Worm (Caenorhabditis elegans) whole organism, L4 larva: ENCODE data around the gene F15A4.5.
A peak's percentile ranks its signal among the peaks of the same experiment; 100 is the strongest.

Experiments
- F26F4.8 ChIP-seq: fragments of 200-800 bp; sonication (Bioruptor generic); conservative IDR thresholded peaks from 2 replicates; pipeline ENCODE4 v1.3.6; 2022; ENCODE audit warnings: missing genetic modification characterization, missing compliant biosample characterization
- Y105C5A.15 ChIP-seq: fragments of 200-800 bp; sonication (Bioruptor generic); IDR thresholded peaks from 2 replicates; pipeline ENCODE4 v1.3.6; 2022; ENCODE audit warnings: missing genetic modification characterization, missing compliant biosample characterization
- Y75B8A.6 ChIP-seq: fragments of 200-800 bp; sonication (Bioruptor generic); IDR thresholded peaks from 2 replicates; pipeline ENCODE4 v1.3.6; 2022; ENCODE audit warnings: missing genetic modification reagents, missing genetic modification characterization, missing compliant biosample characterization
- ZK337.2 ChIP-seq: fragments of 200-800 bp; sonication (Bioruptor generic); IDR thresholded peaks from 2 replicates; pipeline ENCODE4 v1.3.6; 2022; ENCODE audit warnings: missing genetic modification reagents, missing genetic modification characterization, missing compliant biosample characterization
- aha-1 ChIP-seq: fragments of 150-350 bp; peaks from one replicate; lab custom pipeline; 2014; ENCODE audit warnings: missing biosample characterization, missing genetic modification characterization
- ceh-20 ChIP-seq: fragments of 200-800 bp; sonication (Bioruptor generic); IDR thresholded peaks from 2 replicates; pipeline ENCODE4 v1.3.6; 2022; ENCODE audit warnings: missing genetic modification reagents, missing genetic modification characterization, missing compliant biosample characterization
- ceh-62 ChIP-seq: sonication (generic microtip); optimal IDR thresholded peaks from 2 replicates; lab custom pipeline; 2017; ENCODE audit warnings: missing biosample characterization, missing genetic modification characterization
- ceh-82 ChIP-seq: sonication (generic microtip); optimal IDR thresholded peaks from 2 replicates; lab custom pipeline; 2017; ENCODE audit warnings: missing biosample characterization, missing genetic modification characterization
- ces-1 ChIP-seq: fragments of 150-350 bp; sonication (generic microtip); optimal IDR thresholded peaks from 4 replicates; lab custom pipeline; 2014; ENCODE audit warnings: missing biosample characterization, missing genetic modification reagents, missing genetic modification characterization
- cey-2 ChIP-seq: sonication (generic microtip); optimal IDR thresholded peaks from 3 replicates; lab custom pipeline; 2017; ENCODE audit warnings: missing genetic modification characterization, mild to moderate bottlenecking, missing compliant biosample characterization, antibody characterized with exemption, borderline replicate concordance; ENCODE audit not compliant: insufficient read depth
- daf-16 ChIP-seq, 3 experiments: sonication (generic microtip); optimal IDR thresholded peaks; 2 replicates each; lab custom pipeline; 2016 to 2017; ENCODE audit warnings: missing genetic modification characterization in 3 of 3, missing genetic modification reagents in 3 of 3, mild to moderate bottlenecking in 2 of 3, missing compliant biosample characterization in 2 of 3, missing biosample characterization in 1 of 3, moderate library complexity in 1 of 3
- dmd-9 ChIP-seq: fragments of 200-800 bp; sonication (Bioruptor generic); IDR thresholded peaks from 2 replicates; pipeline ENCODE4 v1.3.6; 2022; ENCODE audit warnings: missing genetic modification reagents, missing genetic modification characterization, missing compliant biosample characterization
- dpl-1 ChIP-seq: fragments of 150-350 bp; optimal IDR thresholded peaks from 2 replicates; lab custom pipeline; 2014; ENCODE audit warnings: missing biosample characterization, missing genetic modification reagents, missing genetic modification characterization
- dve-1 ChIP-seq: sonication (generic microtip); optimal IDR thresholded peaks from 2 replicates; lab custom pipeline; 2017; ENCODE audit warnings: antibody characterized with exemption, mild to moderate bottlenecking, missing genetic modification characterization, missing compliant biosample characterization; ENCODE audit not compliant: insufficient read depth
- egl-27 ChIP-seq: sonication (generic microtip); optimal IDR thresholded peaks from 3 replicates; lab custom pipeline; 2017; ENCODE audit warnings: missing biosample characterization, missing genetic modification reagents, missing genetic modification characterization
- fos-1 ChIP-seq: fragments of 150-350 bp; optimal IDR thresholded peaks from 2 replicates; lab custom pipeline; 2014; ENCODE audit warnings: missing biosample characterization, missing genetic modification characterization
- gei-8 ChIP-seq: fragments of 200-800 bp; sonication (Bioruptor generic); optimal IDR thresholded peaks from 2 replicates; lab custom pipeline; 2018; ENCODE audit warnings: mild to moderate bottlenecking, missing genetic modification characterization, missing compliant biosample characterization
- lim-7 ChIP-seq: fragments of 200-800 bp; sonication (Bioruptor generic); IDR thresholded peaks from 2 replicates; pipeline ENCODE4 v1.3.6; 2022; ENCODE audit warnings: missing genetic modification characterization, missing compliant biosample characterization
- lin-29 ChIP-seq: fragments of 200-800 bp; sonication (Bioruptor generic); IDR thresholded peaks from 2 replicates; pipeline ENCODE4 v1.3.6; 2022; ENCODE audit warnings: missing genetic modification reagents, missing genetic modification characterization, missing compliant biosample characterization
- madf-5 ChIP-seq, 2 experiments: fragments of 200-800 bp; sonication (Bioruptor generic); IDR thresholded peaks; 2 replicates each; pipeline ENCODE4 v1.3.6; 2022; ENCODE audit warnings: missing compliant biosample characterization in 2 of 2, missing genetic modification characterization in 2 of 2
- nhr-10 ChIP-seq: fragments of 150-350 bp; optimal IDR thresholded peaks from 2 replicates; lab custom pipeline; 2014; ENCODE audit warnings: missing biosample characterization, missing genetic modification characterization
- nhr-11 ChIP-seq: fragments of 150-350 bp; optimal IDR thresholded peaks from 2 replicates; lab custom pipeline; 2014; ENCODE audit warnings: missing biosample characterization, missing genetic modification characterization
- nhr-28 ChIP-seq: fragments of 150-350 bp; optimal IDR thresholded peaks from 2 replicates; lab custom pipeline; 2014; ENCODE audit warnings: missing biosample characterization, missing genetic modification characterization
- nhr-41 ChIP-seq: fragments of 200-800 bp; sonication (Bioruptor generic); IDR thresholded peaks from 2 replicates; pipeline ENCODE4 v1.3.6; 2022; ENCODE audit warnings: missing genetic modification reagents, missing genetic modification characterization, missing compliant biosample characterization
- nhr-6 ChIP-seq: fragments of 150-350 bp; optimal IDR thresholded peaks from 2 replicates; lab custom pipeline; 2014; ENCODE audit warnings: missing biosample characterization, missing genetic modification characterization
- pha-4 ChIP-seq, 2 experiments: fragments of 150-350 bp in 1 of 2; fragments of 200-800 bp in 1 of 2; sonication (Bioruptor generic) in 1 of 2; IDR thresholded peaks in 1 of 2; optimal IDR thresholded peaks in 1 of 2; 2 replicates each; pipeline versions ENCODE4 v1.3.6 to Lab custom; 2014 to 2022; ENCODE audit warnings: missing genetic modification characterization in 2 of 2, missing genetic modification reagents in 2 of 2, missing biosample characterization in 1 of 2, missing compliant biosample characterization in 1 of 2
- rbr-2 ChIP-seq: sonication (generic microtip); optimal IDR thresholded peaks from 2 replicates; lab custom pipeline; 2016; ENCODE audit warnings: missing genotype, missing genetic modification characterization, missing compliant biosample characterization
- set-16 ChIP-seq: fragments of 200-800 bp; sonication (Bioruptor generic); IDR thresholded peaks from 2 replicates; pipeline ENCODE4 v1.3.6; 2022; ENCODE audit warnings: missing genetic modification reagents, missing genetic modification characterization, missing compliant biosample characterization
- spr-3 ChIP-seq: fragments of 200-800 bp; sonication (Bioruptor generic); optimal IDR thresholded peaks from 2 replicates; lab custom pipeline; 2018; ENCODE audit warnings: mild to moderate bottlenecking, missing genetic modification characterization, missing compliant biosample characterization
- unc-130 ChIP-seq: sonication (generic microtip); optimal IDR thresholded peaks from 2 replicates; lab custom pipeline; 2016; ENCODE audit warnings: missing genetic modification reagents, missing genetic modification characterization, missing compliant biosample characterization
- unc-39 ChIP-seq: sonication (generic microtip); optimal IDR thresholded peaks from 2 replicates; lab custom pipeline; 2017; ENCODE audit warnings: missing biosample characterization, missing genetic modification characterization
- unc-62 ChIP-seq, 3 experiments: fragments of 150-350 bp in 1 of 3; sonication (generic microtip); optimal IDR thresholded peaks in 2 of 3; peaks in 1 of 3; 1 replicate in 1 of 3; 2 replicates in 2 of 3; lab custom pipeline; 2014 to 2017; ENCODE audit warnings: missing biosample characterization in 3 of 3, missing genetic modification characterization in 3 of 3, missing genetic modification reagents in 3 of 3, missing genotype in 1 of 3
- vab-7 ChIP-seq: fragments of 200-800 bp; sonication (Bioruptor generic); IDR thresholded peaks from 2 replicates; pipeline ENCODE4 v1.3.6; 2022; ENCODE audit warnings: missing genetic modification reagents, missing genetic modification characterization, missing compliant biosample characterization
- zag-1 ChIP-seq: fragments of 150-350 bp; optimal IDR thresholded peaks from 2 replicates; lab custom pipeline; 2014; ENCODE audit warnings: missing biosample characterization, missing genetic modification characterization
- zfp-3 ChIP-seq: fragments of 200-800 bp; sonication (Bioruptor generic); conservative IDR thresholded peaks from 2 replicates; pipeline ENCODE4 v1.3.6; 2022; ENCODE audit warnings: missing genetic modification reagents, missing genetic modification characterization, missing compliant biosample characterization
- ztf-7 ChIP-seq: fragments of 150-350 bp; optimal IDR thresholded peaks from 2 replicates; lab custom pipeline; 2014; ENCODE audit warnings: missing biosample characterization, missing genetic modification characterization

F15A4.5 gene

ce11 chrII:12494556-12495131 lies 23.6 kb upstream of the F15A4.5 start, which contains the start of gene col-85 (continued):
- peak; percentile 81 for TF ChIP-seq spr-3
- peak; percentile 90; the same call in 1 of the 2 replicates for TF ChIP-seq Y105C5A.15
- TF ChIP-seq zfp-3: peak; percentile 73
- TF ChIP-seq nhr-41 (GFP tag; lab: Robert Waterston, UW): peak; percentile 94
- peak; percentile 92 for TF ChIP-seq F26F4.8
- no peak for TF ChIP-seq zag-1
- TF ChIP-seq pha-4 (GFP tag; IDR thresholded peaks at IDR 0.05; lab: Robert Waterston, UW): peak; percentile 95
- no peak for TF ChIP-seq pha-4 (tag; optimal IDR thresholded peaks at IDR 0.05; lab: Kevin White, UChicago)
- TF ChIP-seq cey-2 (tag; lab: Kevin White, UChicago): no peak
- peak; percentile 59 for TF ChIP-seq dpl-1 (GFP tag; lab: Kevin White, UChicago)
- TF ChIP-seq lin-29 (GFP tag; lab: Robert Waterston, UW): peak; percentile 75
- TF ChIP-seq nhr-6 (tag; lab: Kevin White, UChicago): peak; percentile 48
- TF ChIP-seq ZK337.2 (GFP tag; lab: Robert Waterston, UW): peak; percentile 93
- TF ChIP-seq daf-16 (GFP tag; optimal IDR thresholded peaks at IDR 0.05; lab: Kevin White, UChicago): peak; percentile 14 to 86
- peak; percentile 57 for TF ChIP-seq daf-16 (tag; optimal IDR thresholded peaks at IDR 0.05; lab: Kevin White, UChicago)
- TF ChIP-seq nhr-28 (tag; lab: Kevin White, UChicago): peak; percentile 48
- peak in 1 of 2 experiments; percentile 79 for TF ChIP-seq unc-62 (GFP tag; optimal IDR thresholded peaks at IDR 0.05 in 1 of 2; lab: Kevin White, UChicago)
- TF ChIP-seq unc-62 (tag; optimal IDR thresholded peaks at IDR 0.05; lab: Kevin White, UChicago): no peak
- TF ChIP-seq aha-1 (tag; lab: Kevin White, UChicago): peak; percentile 94
- TF ChIP-seq rbr-2 (tag; lab: Kevin White, UChicago): peak; percentile 87
- no peak for TF ChIP-seq ceh-82 (tag; lab: Kevin White, UChicago)
- peak; percentile 73; the same call in 1 of the 2 replicates for TF ChIP-seq Y75B8A.6 (GFP tag; lab: Robert Waterston, UW)
- no peak for TF ChIP-seq ceh-62 (tag; lab: Kevin White, UChicago)
- TF ChIP-seq, all 104 proteins: peak for 71

- TF ChIP-seq set-16 (GFP tag; lab: Robert Waterston, UW) (peak; percentile 98), Y105C5A.15 (no peak), pha-4 (GFP tag; IDR thresholded peaks at IDR 0.05; lab: Robert Waterston, UW) (0 out of 2 replicates have a peak, but pooled peaks have one; percentile 49), pha-4 (tag; optimal IDR thresholded peaks at IDR 0.05; lab: Kevin White, UChicago) (no peak), lim-7 (no peak), ztf-7 (tag; lab: Kevin White, UChicago) (no peak), nhr-11 (tag; lab: Kevin White, UChicago) (no peak), fos-1 (tag; lab: Kevin White, UChicago) (no peak), vab-7 (GFP tag; lab: Robert Waterston, UW) (no peak), dve-1 (tag; lab: Kevin White, UChicago) (no peak)
Observed at ce11 chrII:12494067-12494477, 23.0 kb upstream of the F15A4.5 start.

- TF ChIP-seq ZK337.2 (GFP tag; lab: Robert Waterston, UW): no peak
- TF ChIP-seq rbr-2 (tag; lab: Kevin White, UChicago): no peak
- no peak for TF ChIP-seq madf-5 (GFP tag; IDR thresholded peaks at IDR 0.05; lab: Robert Waterston, UW)
- no peak for TF ChIP-seq dmd-9 (GFP tag; lab: Robert Waterston, UW)
- no peak for TF ChIP-seq unc-130
- TF ChIP-seq fos-1 (tag; lab: Kevin White, UChicago): no peak
- TF ChIP-seq gei-8 (GFP tag; lab: Kevin White, UChicago): no peak
- no peak for TF ChIP-seq ces-1 (GFP tag; lab: Kevin White, UChicago)
Observed at ce11 chrII:12491936-12492335, 20.9 kb upstream of the F15A4.5 start, which contains the start of gene srz-6. Gene srz-6 (plus strand): TSS chrII:12492236.

ce11 chrII:12489903-12490302 lies 18.9 kb upstream of the F15A4.5 start, which contains the start of gene T21B4.15:
Gene T21B4.15 (plus strand): TSS chrII:12490203.
- no peak for TF ChIP-seq ceh-20
- TF ChIP-seq egl-27 (tag; lab: Kevin White, UChicago): no peak
- no peak for TF ChIP-seq nhr-10
- TF ChIP-seq unc-39 (tag; lab: Kevin White, UChicago): no peak
- TF ChIP-seq, all 104 proteins: peak for 0
